Worm (Caenorhabditis elegans) whole organism, young adult: ENCODE results near the gene rnp-7.

Experiments used
- D2030.7 ChIP-seq: fragments of 200-800 bp; sonication (Bioruptor generic); IDR thresholded peaks from 2 replicates; pipeline ENCODE4 v1.3.6; 2022; ENCODE audit warnings: missing genetic modification reagents, missing genetic modification characterization, missing compliant biosample characterization
- F10E7.11 ChIP-seq: sonication (generic microtip); optimal IDR thresholded peaks from 2 replicates; lab custom pipeline; 2017; ENCODE audit warnings: mild to moderate bottlenecking, missing genetic modification characterization, moderate library complexity, missing compliant biosample characterization
- F22D6.2 ChIP-seq: sonication (generic microtip); optimal IDR thresholded peaks from 2 replicates; lab custom pipeline; 2016; ENCODE audit warnings: mild to moderate bottlenecking, missing genetic modification characterization, missing compliant biosample characterization
- F57A8.1 ChIP-seq: fragments of 200-800 bp; sonication (Bioruptor generic); optimal IDR thresholded peaks from 2 replicates; lab custom pipeline; 2018; ENCODE audit warnings: mild to moderate bottlenecking, missing genetic modification characterization, moderate library complexity, missing compliant biosample characterization
- ama-1 ChIP-seq, 3 experiments: fragments of 150-350 bp in 1 of 3; sonication (generic microtip) in 2 of 3; optimal IDR thresholded peaks; 2 replicates each; lab custom pipeline; 2014 to 2018; ENCODE audit warnings: missing biosample characterization in 2 of 3, missing genetic modification characterization in 2 of 3, missing genetic modification reagents in 2 of 3
- efl-1 ChIP-seq: fragments of 150-350 bp; optimal IDR thresholded peaks from 2 replicates; lab custom pipeline; 2014; ENCODE audit warnings: missing biosample characterization, missing genetic modification reagents, missing genetic modification characterization
- hrde-1 ChIP-seq: sonication (generic microtip); optimal IDR thresholded peaks from 2 replicates; lab custom pipeline; 2016; ENCODE audit warnings: missing genetic modification characterization, mild to moderate bottlenecking, missing compliant biosample characterization, moderate library complexity, missing genotype, missing genetic modification reagents, borderline replicate concordance
- mcd-1 ChIP-seq: fragments of 200-800 bp; sonication (Bioruptor generic); IDR thresholded peaks from 2 replicates; pipeline ENCODE4 v1.3.6; 2022; ENCODE audit warnings: missing genetic modification reagents, missing genetic modification characterization, missing compliant biosample characterization
- rec-8 ChIP-seq, 2 experiments: sonication (generic microtip); optimal IDR thresholded peaks; 2 replicates each; lab custom pipeline; 2016; ENCODE audit warnings: mild to moderate bottlenecking in 2 of 2, missing genetic modification characterization in 2 of 2, missing genetic modification reagents in 2 of 2, missing genotype in 2 of 2, missing biosample characterization in 1 of 2, missing compliant biosample characterization in 1 of 2, moderate library complexity in 1 of 2
- rpc-1 ChIP-seq, 2 experiments: fragments of 150-350 bp in 1 of 2; sonication (generic microtip) in 1 of 2; optimal IDR thresholded peaks; 2 replicates each; lab custom pipeline; 2014 to 2018; ENCODE audit warnings: missing biosample characterization in 1 of 2, missing genetic modification characterization in 1 of 2, missing genetic modification reagents in 1 of 2, missing genotype in 1 of 2
- tbp1 ChIP-seq: fragments of 200-800 bp; sonication (Bioruptor generic); optimal IDR thresholded peaks from 2 replicates; lab custom pipeline; 2018; ENCODE audit warnings: mild to moderate bottlenecking, missing genetic modification characterization, missing compliant biosample characterization
- tlf-1 ChIP-seq: fragments of 200-800 bp; sonication (Bioruptor generic); optimal IDR thresholded peaks from 2 replicates; lab custom pipeline; 2018; ENCODE audit warnings: mild to moderate bottlenecking, missing genetic modification characterization, missing compliant biosample characterization
- zim-3 ChIP-seq: sonication (generic microtip); optimal IDR thresholded peaks from 2 replicates; lab custom pipeline; 2017; ENCODE audit warnings: mild to moderate bottlenecking, missing genetic modification characterization, moderate library complexity, missing compliant biosample characterization
- ztf-6 ChIP-seq: fragments of 200-800 bp; sonication (Bioruptor generic); IDR thresholded peaks from 2 replicates; pipeline ENCODE4 v1.3.6; 2022; ENCODE audit warnings: missing genetic modification reagents, missing genetic modification characterization, missing compliant biosample characterization

DNA sequence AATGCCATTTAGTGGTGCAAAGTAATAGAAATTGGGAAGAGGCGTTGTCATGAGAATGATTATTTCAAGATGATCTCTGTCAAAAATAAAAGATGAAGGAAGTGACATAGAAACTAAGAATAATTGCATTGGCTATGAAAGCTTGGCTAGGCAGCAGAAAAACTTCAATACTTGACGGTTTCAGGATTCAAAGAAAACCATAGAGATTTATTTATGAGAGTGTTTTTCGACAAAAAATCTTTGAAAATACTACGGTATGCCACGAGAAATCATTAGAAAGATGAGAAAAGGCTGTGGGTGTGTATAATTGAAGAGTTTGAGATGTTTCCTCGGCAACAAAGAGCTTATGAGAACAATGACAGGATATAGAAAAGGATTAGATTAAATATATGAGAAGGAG is 24.5 kb upstream of the rnp-7 start, which contains the start of gene F37C12.14:
- TF ChIP-seq D2030.7 (GFP tag; lab: Robert Waterston, UW), result no peak
- TF ChIP-seq hrde-1 (tag; lab: Kevin White, UChicago), result no peak
- TF ChIP-seq tbp1, result no peak
- no peak for TF ChIP-seq ztf-6 (GFP tag; lab: Robert Waterston, UW)
- no peak for TF ChIP-seq tlf-1 (GFP tag; lab: Kevin White, UChicago)
- no peak for TF ChIP-seq ama-1 (optimal IDR thresholded peaks at IDR 0.05; lab: Kevin White, UChicago)
- no peak for TF ChIP-seq ama-1 (GFP tag; optimal IDR thresholded peaks at IDR 0.05; lab: Kevin White, UChicago)
- no peak for TF ChIP-seq mcd-1 (GFP tag; lab: Robert Waterston, UW)
- no peak for TF ChIP-seq zim-3
- no peak for TF ChIP-seq F22D6.2 (tag; lab: Kevin White, UChicago)
- no peak for TF ChIP-seq F57A8.1
- no peak for TF ChIP-seq efl-1 (GFP tag; lab: Kevin White, UChicago)
- no peak for TF ChIP-seq F10E7.11 (tag; lab: Kevin White, UChicago)
- no peak for TF ChIP-seq rpc-1 (optimal IDR thresholded peaks at IDR 0.05; lab: Kevin White, UChicago)
- no peak for TF ChIP-seq rpc-1 (tag; optimal IDR thresholded peaks at IDR 0.05; lab: Kevin White, UChicago)
- TF ChIP-seq rec-8 (tag; optimal IDR thresholded peaks at IDR 0.05; lab: Kevin White, UChicago), result no peak
